Fruit fly (Drosophila melanogaster) whole organism, pupa: ENCODE results near the gene ND-B14.5B.

Source experiments
- CG12605 ChIP-seq: fragments of 200-800 bp; sonication (Bioruptor generic); IDR thresholded peaks from 2 replicates; pipeline ENCODE4 v1.3.6; 2022; ENCODE audit warnings: missing biosample characterization, missing genetic modification characterization
- EcR ChIP-seq: fragments of 200-800 bp; sonication (Bioruptor generic); optimal IDR thresholded peaks from 3 replicates; lab custom pipeline; 2019; ENCODE audit warnings: missing biosample characterization, missing genetic modification characterization, mild to moderate bottlenecking, moderate library complexity, missing genetic modification reagents
- Ets98B ChIP-seq: fragments of 200-800 bp; sonication (Bioruptor generic); IDR thresholded peaks from 2 replicates; pipeline ENCODE4 v1.3.6; 2022; ENCODE audit warnings: missing biosample characterization, missing genetic modification characterization
- Pif1A ChIP-seq: fragments of 200-800 bp; sonication (Bioruptor generic); optimal IDR thresholded peaks from 3 replicates; lab custom pipeline; 2016; ENCODE audit warnings: missing biosample characterization, missing genetic modification characterization

dm6 chr2L:3099930-3100329 lies 45.7 kb downstream of the ND-B14.5B start:
- no peak for TF ChIP-seq CG12605 (GFP tag; lab: Robert Waterston, UW)
- no peak for TF ChIP-seq Pif1A (GFP tag; lab: Kevin White, UChicago)
- TF ChIP-seq Ets98B (GFP tag; lab: Robert Waterston, UW) = no peak
- no peak for TF ChIP-seq EcR (GFP tag; lab: Kevin White, UChicago)
